Worm (Caenorhabditis elegans) whole organism, L2 larva: Measurements from ENCODE around the gene ttbk-8.1.

ENCODE experiments used
- F13H6.1 ChIP-seq: sonication (generic microtip); optimal IDR thresholded peaks from 2 replicates; lab custom pipeline; 2016; ENCODE audit warnings: missing genetic modification characterization, missing compliant biosample characterization
- nhr-10 ChIP-seq: sonication (generic microtip); optimal IDR thresholded peaks from 2 replicates; lab custom pipeline; 2017; ENCODE audit warnings: missing biosample characterization, missing genetic modification characterization
- nhr-12 ChIP-seq: fragments of 150-350 bp; optimal IDR thresholded peaks from 2 replicates; lab custom pipeline; 2014; ENCODE audit warnings: missing biosample characterization, missing genetic modification characterization

ce11 chrIV:13474132-13474531 is 2.0 kb downstream of the ttbk-8.1 start, which contains the start of gene Y38H8A.2:
- TF ChIP-seq nhr-12 (tag; lab: Kevin White, UChicago): no peak
- no peak for TF ChIP-seq F13H6.1
- TF ChIP-seq nhr-10: no peak
